Worm (Caenorhabditis elegans) whole organism, L4 larva: ENCODE results near the gene T24D8.6.

Experiments
- nhr-11 ChIP-seq: fragments of 150-350 bp; optimal IDR thresholded peaks from 2 replicates; lab custom pipeline; 2014; ENCODE audit warnings: missing biosample characterization, missing genetic modification characterization
- rbr-2 ChIP-seq: sonication (generic microtip); optimal IDR thresholded peaks from 2 replicates; lab custom pipeline; 2016; ENCODE audit warnings: missing genotype, missing genetic modification characterization, missing compliant biosample characterization
- snpc-4 ChIP-seq: fragments of 150-350 bp; optimal IDR thresholded peaks from 2 replicates; lab custom pipeline; 2014; ENCODE audit warnings: missing biosample characterization, missing genetic modification characterization

DNA sequence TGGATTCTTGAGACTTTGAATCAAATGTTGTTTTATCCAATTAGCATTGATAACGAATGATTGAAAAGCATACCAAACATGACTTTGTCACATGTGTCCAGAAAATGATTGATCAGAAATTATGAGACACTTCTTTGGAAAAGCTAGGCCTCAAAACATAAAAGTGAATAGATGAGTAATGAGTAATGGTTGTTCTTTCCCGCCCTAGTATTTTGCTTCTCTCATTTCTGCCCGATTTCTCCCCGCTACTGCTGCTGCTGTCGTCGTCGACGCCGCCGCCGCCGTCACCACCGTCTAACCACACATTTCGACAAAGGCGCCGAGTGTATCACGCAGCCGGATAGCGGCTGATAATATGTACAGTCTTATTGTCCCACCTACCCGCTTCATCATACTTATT is 19.7 kb upstream of the T24D8.6 start, which contains the start of gene F47G3.1:
- TF ChIP-seq nhr-11 (tag; lab: Kevin White, UChicago) (no peak), snpc-4 (tag; lab: Kevin White, UChicago) (no peak), rbr-2 (tag; lab: Kevin White, UChicago) (no peak)
